Fruit fly (Drosophila melanogaster): Measurements from ENCODE around the gene para.

para gene

dm6 chrX:16562259-16562658, 29.4 kb upstream of the para start (continued):
- TF ChIP-seq CG8290 (GFP tag; optimal IDR thresholded peaks at IDR 0.05) (no peak), CG8290 (tag; optimal IDR thresholded peaks at IDR 0.05) (peak in 1 of 2 experiments; percentile 66)

DNA sequence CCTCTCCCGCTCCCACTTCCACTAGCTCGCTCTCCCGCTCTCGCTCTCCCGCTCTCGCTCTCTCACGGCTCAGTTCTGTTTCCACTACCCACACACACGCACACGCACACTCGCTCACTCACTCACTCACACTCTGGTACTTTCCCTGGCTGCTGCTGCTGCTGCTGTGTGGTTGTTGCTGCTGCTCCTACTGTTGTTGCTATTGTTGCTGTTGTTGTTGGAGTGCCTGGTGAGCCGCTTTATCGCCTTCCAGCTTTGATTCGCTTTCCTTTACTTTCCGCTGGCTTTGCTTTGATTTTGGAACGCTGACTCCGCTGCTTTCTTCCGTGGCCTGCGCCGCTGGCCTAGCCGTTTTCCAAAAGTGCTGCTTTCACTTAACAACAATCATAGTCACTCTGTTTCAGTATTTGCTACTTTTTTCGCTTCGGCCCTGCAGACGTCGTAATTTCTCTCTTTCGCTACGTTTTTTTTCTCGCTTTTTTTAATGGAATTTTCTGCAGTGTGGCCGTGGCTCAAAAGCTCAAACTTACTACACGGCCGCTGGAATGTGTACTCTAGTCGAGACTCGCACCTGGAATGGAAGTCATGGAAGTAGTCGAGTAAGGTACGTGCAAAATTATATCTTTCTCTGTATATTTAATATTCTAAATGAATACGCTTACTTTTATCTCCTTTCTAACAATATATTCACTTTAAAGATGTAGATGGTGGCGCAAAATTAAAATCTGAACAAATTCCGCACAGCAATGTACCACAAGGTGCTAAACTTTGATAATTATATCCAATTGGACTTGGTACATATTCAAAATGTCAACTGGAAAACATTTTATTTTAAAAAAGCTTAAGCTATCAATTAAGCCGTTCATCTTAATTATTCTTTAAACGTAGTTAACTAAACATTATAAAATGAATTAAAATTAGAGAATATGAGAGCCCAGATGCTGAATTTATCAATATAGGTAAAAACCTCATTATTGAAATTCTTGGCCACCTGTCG, 26.9 kb upstream of the para start, which contains the start of gene Pp2B-14D:
Pp2B-14D (minus strand) TSS at position 503 of the 997 bp plus-strand sequence.
- TF ChIP-seq CG31441 (GFP tag; IDR thresholded peaks at IDR 0.05), result 0 out of 2 replicates have a peak, but pooled peaks have one; percentile 17
- no peak for TF ChIP-seq CG7745 (tag; optimal IDR thresholded peaks at IDR 0.05)
- peak; percentile 26; the same call in 1 of the 2 replicates for TF ChIP-seq CG13287 (GFP tag; IDR thresholded peaks at IDR 0.05; ENCODE audit: partially characterized antibody)
- no peak for TF ChIP-seq Max (GFP tag; optimal IDR thresholded peaks at IDR 0.05)
- peak; percentile 85 for TF ChIP-seq CG8478 (optimal IDR thresholded peaks at IDR 0.05)
- no peak for TF ChIP-seq CG2875 (GFP tag; optimal IDR thresholded peaks at IDR 0.05)
- TF ChIP-seq CG12769 (tag; optimal IDR thresholded peaks at IDR 0.05), result peak; percentile 45
- no peak for TF ChIP-seq CG15269 (tag; optimal IDR thresholded peaks at IDR 0.05)
- peak; percentile 26 for TF ChIP-seq abd-A (tag; optimal IDR thresholded peaks at IDR 0.05)
- 0 out of 2 replicates have a peak, but pooled peaks have one; percentile 6 for TF ChIP-seq sob (GFP tag; IDR thresholded peaks at IDR 0.05)
- TF ChIP-seq CG34376 (GFP tag; optimal IDR thresholded peaks at IDR 0.05), result peak; percentile 45
- TF ChIP-seq sd (tag; optimal IDR thresholded peaks at IDR 0.05), result peak; percentile 97
- TF ChIP-seq CG17385 (GFP tag; optimal IDR thresholded peaks at IDR 0.05), result no peak
- TF ChIP-seq CG18262 (tag; optimal IDR thresholded peaks at IDR 0.05), result peak; percentile 6
- TF ChIP-seq pzg (GFP tag; optimal IDR thresholded peaks at IDR 0.05), result peak; percentile 61
- TF ChIP-seq tna (GFP tag; IDR thresholded peaks at IDR 0.05; ENCODE audit: partially characterized antibody), result no peak
- TF ChIP-seq Doc3 (GFP tag; IDR thresholded peaks at IDR 0.05; ENCODE audit: partially characterized antibody), result no peak
- TF ChIP-seq Jarid2 (GFP tag; optimal IDR thresholded peaks at IDR 0.05), result no peak
- peak; percentile 20 for TF ChIP-seq CG8924 (tag; optimal IDR thresholded peaks at IDR 0.05)
- TF ChIP-seq PHDP (tag; optimal IDR thresholded peaks at IDR 0.05), result no peak
- TF ChIP-seq Lim3 (GFP tag; IDR thresholded peaks at IDR 0.05), result no peak
- TF ChIP-seq HLHmδ (GFP tag; optimal IDR thresholded peaks at IDR 0.05), result peak; percentile 48
- TF ChIP-seq Ets97D (GFP tag; optimal IDR thresholded peaks at IDR 0.05), result peak; percentile 17
- TF ChIP-seq CG1603 (tag; optimal IDR thresholded peaks at IDR 0.05), result peak; percentile 46
- peak; percentile 52 for TF ChIP-seq pita (GFP tag; optimal IDR thresholded peaks at IDR 0.05)
- peak; percentile 51; the same call in 2 of the 3 replicates for TF ChIP-seq row (GFP tag; IDR thresholded peaks at IDR 0.05)
- TF ChIP-seq CG9437 (GFP tag; optimal IDR thresholded peaks at IDR 0.05), result peak; percentile 11
- peak; percentile 28 for TF ChIP-seq zen (tag; optimal IDR thresholded peaks at IDR 0.05)
- peak; percentile 19 for TF ChIP-seq sug (tag; optimal IDR thresholded peaks at IDR 0.05)
- TF ChIP-seq Med (GFP tag), result peak; percentile 69
- no peak for TF ChIP-seq ind (GFP tag; optimal IDR thresholded peaks at IDR 0.05)
- TF ChIP-seq CG12659 (GFP tag; optimal IDR thresholded peaks at IDR 0.05), result peak; percentile 54
- peak; percentile 49 for TF ChIP-seq stwl (tag; optimal IDR thresholded peaks at IDR 0.05)
- peak; percentile 98 to 99 for TF ChIP-seq Trl (optimal IDR thresholded peaks at IDR 0.05)
- TF ChIP-seq Trl (GFP tag; optimal IDR thresholded peaks at IDR 0.05), result no peak
- peak; percentile 74 for TF ChIP-seq YL-1 (GFP tag; optimal IDR thresholded peaks at IDR 0.05)
- 0 out of 3 replicates have a peak, but pooled peaks have one; percentile 42 for TF ChIP-seq CG2199 (GFP tag; IDR thresholded peaks at IDR 0.05)
- TF ChIP-seq CG10979 (tag; optimal IDR thresholded peaks at IDR 0.05), result no peak
- no peak for TF ChIP-seq CG6254 (GFP tag; optimal IDR thresholded peaks at IDR 0.05)
- peak; percentile 8 for TF ChIP-seq CG33213 (GFP tag; optimal IDR thresholded peaks at IDR 0.05)
- TF ChIP-seq nom (GFP tag; optimal IDR thresholded peaks at IDR 0.05), result peak; percentile 57
- peak; percentile 81 for TF ChIP-seq CG6689 (GFP tag; IDR thresholded peaks at IDR 0.05)
- peak; percentile 25 for TF ChIP-seq Dek (tag; optimal IDR thresholded peaks at IDR 0.05)
- TF ChIP-seq ci (GFP tag; IDR thresholded peaks at IDR 0.05), result 0 out of 3 replicates have a peak, but pooled peaks have one; percentile 25

Data from whole organism, embryonic.